Worm (Caenorhabditis elegans) whole organism, L3 larva: ENCODE data around the gene Y53G8AR.1.
A peak's percentile ranks its signal among the peaks of the same experiment; 100 is the strongest.

Source experiments
- R02D3.7 ChIP-seq: fragments of 150-350 bp; optimal IDR thresholded peaks from 2 replicates; lab custom pipeline; 2014; ENCODE audit warnings: missing biosample characterization, missing genetic modification characterization
- ama-1 ChIP-seq: fragments of 150-350 bp; optimal IDR thresholded peaks from 2 replicates; lab custom pipeline; 2018
- elt-3 ChIP-seq, 3 experiments: fragments of 150-350 bp in 1 of 3; sonication (generic microtip) in 2 of 3; optimal IDR thresholded peaks; 2 replicates in 2 of 3; 4 replicates in 1 of 3; lab custom pipeline; 2014 to 2017; ENCODE audit warnings: missing biosample characterization in 3 of 3, missing genetic modification characterization in 3 of 3
- fkh-10 ChIP-seq: sonication (generic microtip); optimal IDR thresholded peaks from 2 replicates; lab custom pipeline; 2017; ENCODE audit warnings: missing biosample characterization, missing genetic modification reagents, missing genetic modification characterization
- nhr-237 ChIP-seq: fragments of 150-350 bp; optimal IDR thresholded peaks from 2 replicates; lab custom pipeline; 2014; ENCODE audit warnings: missing biosample characterization, missing genetic modification characterization
- sea-2 ChIP-seq: fragments of 150-350 bp; sonication (generic microtip); optimal IDR thresholded peaks from 4 replicates; lab custom pipeline; 2014; ENCODE audit warnings: missing biosample characterization, missing genetic modification reagents, missing genetic modification characterization

DNA sequence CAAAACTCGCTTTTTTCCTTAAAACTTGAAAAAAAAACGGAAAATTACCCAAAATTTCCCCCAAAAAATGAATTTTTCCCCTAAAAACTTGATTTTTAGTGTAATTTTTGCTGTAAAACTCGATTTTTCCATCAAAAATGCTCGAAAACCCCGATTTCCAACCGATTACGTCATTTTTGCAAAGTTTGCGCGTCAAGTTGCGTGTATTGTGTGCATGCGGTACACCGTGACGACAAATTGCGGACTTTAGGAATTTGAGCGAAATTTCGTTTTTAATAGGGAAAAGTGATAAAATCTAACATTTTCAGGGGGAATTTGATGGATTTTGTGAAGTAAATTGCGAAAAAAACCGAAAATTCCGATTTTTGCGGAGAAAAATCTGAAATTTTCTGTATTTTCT, 8.9 kb upstream of the Y53G8AR.1 start:
- no peak for TF ChIP-seq sea-2 (GFP tag; lab: Kevin White, UChicago)
- TF ChIP-seq R02D3.7 (tag; lab: Kevin White, UChicago): no peak
- TF ChIP-seq elt-3 (tag; optimal IDR thresholded peaks at IDR 0.05; lab: Kevin White, UChicago): no peak
- peak; percentile 78 for TF ChIP-seq ama-1
- no peak for TF ChIP-seq fkh-10 (GFP tag; lab: Kevin White, UChicago)
- no peak for TF ChIP-seq nhr-237
